Worm (Caenorhabditis elegans) whole organism, mixed stage, embryonic: ENCODE data around the gene F28B12.1.

Source experiments
- M03D4.4 ChIP-seq: sonication (generic microtip); optimal IDR thresholded peaks from 2 replicates; lab custom pipeline; 2017; ENCODE audit warnings: mild to moderate bottlenecking, missing genetic modification characterization, missing compliant biosample characterization
- bed-3 ChIP-seq: fragments of 200-800 bp; sonication (Bioruptor generic); optimal IDR thresholded peaks from 3 replicates; lab custom pipeline; 2018; ENCODE audit warnings: mild to moderate bottlenecking, missing genetic modification characterization, moderate library complexity, missing compliant biosample characterization
- blmp-1 ChIP-seq: fragments of 150-350 bp; optimal IDR thresholded peaks from 2 replicates; lab custom pipeline; 2014; ENCODE audit warnings: missing biosample characterization, missing genetic modification characterization
- ceh-39 ChIP-seq: fragments of 150-350 bp; optimal IDR thresholded peaks from 2 replicates; lab custom pipeline; 2014; ENCODE audit warnings: missing biosample characterization, missing genetic modification characterization
- ceh-83 ChIP-seq: fragments of 200-800 bp; sonication (Bioruptor generic); optimal IDR thresholded peaks from 2 replicates; lab custom pipeline; 2018; ENCODE audit warnings: mild to moderate bottlenecking, missing genetic modification characterization, missing compliant biosample characterization
- ces-1 ChIP-seq: fragments of 150-350 bp; optimal IDR thresholded peaks from 2 replicates; lab custom pipeline; 2014; ENCODE audit warnings: missing biosample characterization, missing genetic modification reagents, missing genetic modification characterization
- cnd-1 ChIP-seq: fragments of 200-800 bp; sonication (Bioruptor generic); optimal IDR thresholded peaks from 2 replicates; lab custom pipeline; 2018; ENCODE audit warnings: mild to moderate bottlenecking, missing genetic modification characterization, missing compliant biosample characterization
- drap-1 ChIP-seq: fragments of 200-800 bp; sonication (Bioruptor generic); optimal IDR thresholded peaks from 3 replicates; lab custom pipeline; 2018; ENCODE audit warnings: mild to moderate bottlenecking, missing genetic modification characterization, missing compliant biosample characterization
- elt-1 ChIP-seq: sonication (generic microtip); optimal IDR thresholded peaks from 2 replicates; lab custom pipeline; 2017; ENCODE audit warnings: missing genetic modification characterization, mild to moderate bottlenecking, missing compliant biosample characterization, antibody characterized with exemption, moderate library complexity, borderline replicate concordance; ENCODE audit not compliant: insufficient read depth
- elt-3 ChIP-seq: fragments of 150-350 bp; optimal IDR thresholded peaks from 2 replicates; lab custom pipeline; 2014; ENCODE audit warnings: missing biosample characterization, missing genetic modification characterization
- flh-1 ChIP-seq: fragments of 200-800 bp; sonication (Bioruptor generic); optimal IDR thresholded peaks from 2 replicates; lab custom pipeline; 2018; ENCODE audit warnings: mild to moderate bottlenecking, missing genetic modification characterization, moderate library complexity, missing compliant biosample characterization
- ham-2 ChIP-seq: fragments of 200-800 bp; sonication (Bioruptor generic); optimal IDR thresholded peaks from 2 replicates; lab custom pipeline; 2018; ENCODE audit warnings: mild to moderate bottlenecking, missing genetic modification characterization, missing compliant biosample characterization
- hlh-1 ChIP-seq: fragments of 150-350 bp; optimal IDR thresholded peaks from 2 replicates; lab custom pipeline; 2014; ENCODE audit warnings: missing biosample characterization, missing genetic modification reagents, missing genetic modification characterization
- lin-32 ChIP-seq: fragments of 200-800 bp; sonication (Bioruptor generic); optimal IDR thresholded peaks from 2 replicates; lab custom pipeline; 2018; ENCODE audit warnings: mild to moderate bottlenecking, missing genetic modification characterization, missing compliant biosample characterization
- lsy-2 ChIP-seq: fragments of 150-350 bp; optimal IDR thresholded peaks from 2 replicates; lab custom pipeline; 2014; ENCODE audit warnings: missing biosample characterization, missing genetic modification characterization
- mab-5 ChIP-seq: fragments of 150-350 bp; optimal IDR thresholded peaks from 2 replicates; lab custom pipeline; 2014; ENCODE audit warnings: missing biosample characterization, missing genetic modification characterization
- mep-1 ChIP-seq: fragments of 150-350 bp; optimal IDR thresholded peaks from 2 replicates; lab custom pipeline; 2017; ENCODE audit warnings: missing biosample characterization, missing genetic modification reagents, missing genetic modification characterization, inconsistent platforms
- mls-2 ChIP-seq: sonication (generic microtip); optimal IDR thresholded peaks from 2 replicates; lab custom pipeline; 2016; ENCODE audit warnings: mild to moderate bottlenecking, missing genetic modification characterization, moderate library complexity, missing compliant biosample characterization
- nhr-12 ChIP-seq: fragments of 150-350 bp; optimal IDR thresholded peaks from 2 replicates; lab custom pipeline; 2014; ENCODE audit warnings: missing biosample characterization, missing genetic modification characterization
- nhr-2 ChIP-seq: fragments of 150-350 bp; optimal IDR thresholded peaks from 2 replicates; lab custom pipeline; 2014; ENCODE audit warnings: missing biosample characterization, missing genetic modification characterization
- nhr-237 ChIP-seq: fragments of 150-350 bp; optimal IDR thresholded peaks from 2 replicates; lab custom pipeline; 2014; ENCODE audit warnings: missing biosample characterization, missing genetic modification characterization
- nhr-28 ChIP-seq: fragments of 150-350 bp; optimal IDR thresholded peaks from 2 replicates; lab custom pipeline; 2014; ENCODE audit warnings: missing biosample characterization, missing genetic modification characterization
- nhr-76 ChIP-seq: sonication (generic microtip); optimal IDR thresholded peaks from 2 replicates; lab custom pipeline; 2017; ENCODE audit warnings: missing biosample characterization, missing genetic modification characterization
- pha-4 ChIP-seq: fragments of 150-350 bp; optimal IDR thresholded peaks from 2 replicates; lab custom pipeline; 2018; ENCODE audit warnings: missing biosample characterization, missing genetic modification reagents, missing genetic modification characterization
- sem-2 ChIP-seq: fragments of 200-800 bp; sonication (Bioruptor generic); optimal IDR thresholded peaks from 2 replicates; lab custom pipeline; 2018; ENCODE audit warnings: mild to moderate bottlenecking, missing genetic modification characterization, missing compliant biosample characterization
- snpc-4 ChIP-seq: fragments of 150-350 bp; optimal IDR thresholded peaks from 2 replicates; lab custom pipeline; 2014; ENCODE audit warnings: missing biosample characterization, missing genetic modification characterization
- sptf-1 ChIP-seq: sonication (generic microtip); optimal IDR thresholded peaks from 2 replicates; lab custom pipeline; 2017; ENCODE audit warnings: mild to moderate bottlenecking, missing genetic modification characterization, moderate library complexity, missing compliant biosample characterization
- tbx-8 ChIP-seq: fragments of 200-800 bp; sonication (Bioruptor generic); optimal IDR thresholded peaks from 2 replicates; lab custom pipeline; 2018; ENCODE audit warnings: mild to moderate bottlenecking, missing genetic modification characterization, moderate library complexity, missing compliant biosample characterization
- unc-120 ChIP-seq: sonication (generic microtip); optimal IDR thresholded peaks from 2 replicates; lab custom pipeline; 2017; ENCODE audit warnings: missing genetic modification characterization, missing compliant biosample characterization; ENCODE audit not compliant: poor library complexity, severe bottlenecking
- unc-39 ChIP-seq: fragments of 150-350 bp; optimal IDR thresholded peaks from 2 replicates; lab custom pipeline; 2014; ENCODE audit warnings: missing biosample characterization, missing genetic modification characterization
- zip-8 ChIP-seq: fragments of 150-350 bp; optimal IDR thresholded peaks from 2 replicates; lab custom pipeline; 2014; ENCODE audit warnings: missing biosample characterization, missing genetic modification characterization

F28B12.1 gene

ce11 chrII:5968037-5968436 lies 25.3 kb downstream of the F28B12.1 start, which contains the start of gene B0034.1:
Gene B0034.1, plus strand, starts transcription at chrII:5968337.
- no peak for TF ChIP-seq pha-4 (tag; lab: Kevin White, UChicago)
- TF ChIP-seq ceh-83 (GFP tag; lab: Kevin White, UChicago): no peak

ce11 chrII:5969303-5969702 lies 26.6 kb downstream of the F28B12.1 start, which contains the start of gene B0034.4:
Gene B0034.4, minus strand, starts transcription at chrII:5969531.
- TF ChIP-seq ceh-39 (tag; lab: Kevin White, UChicago) (no peak), unc-120 (tag; lab: Kevin White, UChicago) (no peak), ham-2 (no peak), M03D4.4 (no peak), nhr-2 (no peak), blmp-1 (tag; lab: Kevin White, UChicago) (no peak), unc-39 (no peak), hlh-1 (no peak), pha-4 (tag; lab: Kevin White, UChicago) (no peak), nhr-28 (tag; lab: Kevin White, UChicago) (no peak), nhr-237 (tag; lab: Kevin White, UChicago) (no peak), flh-1 (GFP tag; lab: Kevin White, UChicago) (no peak), bed-3 (GFP tag; lab: Kevin White, UChicago) (no peak), drap-1 (GFP tag; lab: Kevin White, UChicago) (no peak)
- TF ChIP-seq, all 35 proteins: peak for 0

ce11 chrII:5974878-5975277 lies 32.2 kb downstream of the F28B12.1 start, which contains the start of gene B0034.5:
Gene B0034.5, minus strand, starts transcription at chrII:5974978.
- TF ChIP-seq drap-1 (GFP tag; lab: Kevin White, UChicago): no peak
- TF ChIP-seq nhr-76 (tag; lab: Kevin White, UChicago): no peak
- TF ChIP-seq elt-3 (tag; lab: Kevin White, UChicago): no peak
- no peak for TF ChIP-seq sem-2 (GFP tag; lab: Kevin White, UChicago)
- TF ChIP-seq tbx-8 (GFP tag; lab: Kevin White, UChicago): no peak
- TF ChIP-seq ces-1 (GFP tag; lab: Kevin White, UChicago): no peak
- no peak for TF ChIP-seq snpc-4 (tag; lab: Kevin White, UChicago)
- TF ChIP-seq mep-1 (tag; lab: Kevin White, UChicago): no peak
- no peak for TF ChIP-seq nhr-12 (tag; lab: Kevin White, UChicago)
- TF ChIP-seq flh-1 (GFP tag; lab: Kevin White, UChicago): no peak
- no peak for TF ChIP-seq lsy-2 (tag; lab: Kevin White, UChicago)
- TF ChIP-seq cnd-1 (tag; lab: Kevin White, UChicago): no peak
- TF ChIP-seq M03D4.4: no peak
- TF ChIP-seq lin-32 (GFP tag; lab: Kevin White, UChicago): no peak
- TF ChIP-seq mls-2 (tag; lab: Kevin White, UChicago): no peak
- TF ChIP-seq nhr-28 (tag; lab: Kevin White, UChicago): no peak

ce11 chrII:5988224-5988623 lies 45.5 kb downstream of the F28B12.1 start, which contains the start of gene ins-2:
Gene ins-2, plus strand, starts transcription at chrII:5988524.
- no peak for TF ChIP-seq mab-5 (tag; lab: Kevin White, UChicago)
- TF ChIP-seq lin-32 (GFP tag; lab: Kevin White, UChicago): peak; percentile 46
- TF ChIP-seq sptf-1 (tag; lab: Kevin White, UChicago): no peak
- TF ChIP-seq nhr-76 (tag; lab: Kevin White, UChicago): no peak
- no peak for TF ChIP-seq sem-2 (GFP tag; lab: Kevin White, UChicago)
- no peak for TF ChIP-seq nhr-2
- TF ChIP-seq cnd-1 (tag; lab: Kevin White, UChicago): no peak
- no peak for TF ChIP-seq drap-1 (GFP tag; lab: Kevin White, UChicago)
- TF ChIP-seq flh-1 (GFP tag; lab: Kevin White, UChicago): no peak
- TF ChIP-seq elt-1 (tag; lab: Kevin White, UChicago): no peak
- peak; percentile 51 for TF ChIP-seq zip-8
- no peak for TF ChIP-seq bed-3 (GFP tag; lab: Kevin White, UChicago)

- TF ChIP-seq mab-5 (tag; lab: Kevin White, UChicago): no peak
- TF ChIP-seq sptf-1 (tag; lab: Kevin White, UChicago): no peak
- TF ChIP-seq ceh-39 (tag; lab: Kevin White, UChicago): no peak
- TF ChIP-seq nhr-237 (tag; lab: Kevin White, UChicago): no peak
- no peak for TF ChIP-seq M03D4.4
- TF ChIP-seq nhr-2: no peak
- TF ChIP-seq flh-1 (GFP tag; lab: Kevin White, UChicago): no peak
- TF ChIP-seq, all 35 proteins: peak for 0
Measured at ce11 chrII:5990668-5991067, 47.9 kb downstream of the F28B12.1 start, which contains the start of gene ins-3. Gene ins-3, minus strand, starts transcription at chrII:5990768.
